Worm (Caenorhabditis elegans) whole organism, L3 larva: ENCODE data around the gene vgln-1.

ENCODE experiments used
- ceh-28 ChIP-seq: fragments of 150-350 bp; optimal IDR thresholded peaks from 2 replicates; lab custom pipeline; 2014; ENCODE audit warnings: missing biosample characterization, missing genetic modification reagents, missing genetic modification characterization
- ceh-9 ChIP-seq: sonication (generic microtip); optimal IDR thresholded peaks from 2 replicates; lab custom pipeline; 2018; ENCODE audit warnings: missing biosample characterization, missing genetic modification characterization
- lin-39 ChIP-seq: fragments of 150-350 bp; optimal IDR thresholded peaks from 2 replicates; lab custom pipeline; 2018; ENCODE audit warnings: missing biosample characterization, missing genetic modification reagents, missing genetic modification characterization
- nfya-1 ChIP-seq: sonication (generic microtip); optimal IDR thresholded peaks from 2 replicates; lab custom pipeline; 2017; ENCODE audit warnings: missing genetic modification characterization, mild to moderate bottlenecking, missing compliant biosample characterization, antibody characterized with exemption, moderate library complexity; ENCODE audit not compliant: insufficient read depth
- skn-1 ChIP-seq: fragments of 150-350 bp; optimal IDR thresholded peaks from 2 replicates; lab custom pipeline; 2014; ENCODE audit warnings: missing biosample characterization, missing genetic modification characterization
- snpc-4 ChIP-seq: fragments of 150-350 bp; optimal IDR thresholded peaks from 2 replicates; lab custom pipeline; 2014; ENCODE audit warnings: missing biosample characterization, missing genetic modification characterization
- tbx-2 ChIP-seq: sonication (generic microtip); optimal IDR thresholded peaks from 2 replicates; lab custom pipeline; 2016; ENCODE audit warnings: mild to moderate bottlenecking, missing genetic modification characterization, missing compliant biosample characterization
- zag-1 ChIP-seq: fragments of 150-350 bp; optimal IDR thresholded peaks from 2 replicates; lab custom pipeline; 2014; ENCODE audit warnings: missing biosample characterization, missing genetic modification characterization

ce11 chrII:9920468-9920867 lies 29.6 kb upstream of the vgln-1 start, which contains the start of gene pho-10:
- TF ChIP-seq nfya-1 (tag; lab: Kevin White, UChicago) = no peak
- TF ChIP-seq snpc-4 (tag; lab: Kevin White, UChicago) = no peak
- TF ChIP-seq ceh-9 (tag; lab: Kevin White, UChicago) = no peak
- no peak for TF ChIP-seq tbx-2
- no peak for TF ChIP-seq ceh-28 (tag; lab: Kevin White, UChicago)
- no peak for TF ChIP-seq skn-1
- no peak for TF ChIP-seq lin-39 (tag; lab: Kevin White, UChicago)
- TF ChIP-seq zag-1 (tag; lab: Kevin White, UChicago) = no peak
